Worm (Caenorhabditis elegans): ENCODE measurements around the gene C08B6.8.

The C08B6.8 gene

DNA sequence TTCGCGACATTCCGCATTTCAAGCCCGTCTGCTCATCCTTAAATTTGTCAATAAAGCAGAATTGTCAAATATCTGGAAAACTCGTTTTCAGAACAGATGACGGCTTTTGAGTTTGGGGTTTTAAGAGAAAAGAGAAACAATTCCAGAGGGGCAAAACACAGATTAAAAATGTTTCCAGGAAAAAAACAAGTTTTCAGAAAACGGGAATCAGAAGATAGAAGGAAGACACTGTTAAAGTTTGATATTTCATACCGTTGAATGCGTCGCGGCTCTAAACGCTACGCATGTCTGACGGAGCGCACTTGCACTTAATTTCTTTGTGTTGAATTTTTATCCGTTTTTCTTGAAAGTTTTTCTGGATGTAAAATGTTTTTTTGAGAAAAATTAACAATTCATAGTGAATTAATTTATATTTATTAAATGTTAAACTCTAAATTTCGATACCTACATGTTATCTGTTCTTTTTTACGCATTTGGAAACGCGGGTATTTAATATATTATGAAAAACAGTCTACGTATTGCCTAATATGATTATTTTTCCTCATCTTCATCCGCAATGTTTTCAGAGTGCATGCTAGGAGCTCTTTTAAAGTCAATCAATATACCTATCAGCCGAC is at the start of gene C08B6.8, which contains the start of the genes C08B6.18 and wdr-20:
Gene C08B6.8 (plus strand): TSS at position 567 of the 617 bp plus-strand sequence.
Gene C08B6.18 (minus strand): TSS at position 51 of the 617 bp plus-strand sequence.
Gene wdr-20 (minus strand): TSS at position 82 of the 617 bp plus-strand sequence.
- TF ChIP-seq unc-62 (GFP tag; optimal IDR thresholded peaks at IDR 0.05) = no peak

DNA sequence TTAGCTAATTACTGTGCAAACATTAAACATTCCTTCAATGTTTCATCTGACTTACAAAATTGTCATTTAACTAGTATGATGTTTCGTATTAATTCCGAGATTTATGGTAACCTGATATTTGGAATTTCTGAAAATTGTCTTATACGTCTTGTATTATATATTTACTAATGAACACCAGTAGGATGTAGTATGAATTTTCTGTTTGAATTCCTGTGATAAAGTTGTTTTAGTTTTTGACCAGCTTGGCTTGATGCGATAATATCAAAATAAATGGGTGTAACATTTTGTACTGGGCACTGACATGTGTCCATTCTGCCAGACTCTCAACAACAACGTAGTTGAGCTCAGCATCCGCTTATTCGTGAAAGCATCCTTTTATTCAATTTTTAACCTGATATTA is 49.6 kb upstream of the C08B6.8 start, which contains the start of gene R04B5.6:
Gene R04B5.6 (plus strand): TSS at position 301 of the 400 bp plus-strand sequence.
- TF ChIP-seq unc-62 (GFP tag; optimal IDR thresholded peaks at IDR 0.05) = no peak

DNA sequence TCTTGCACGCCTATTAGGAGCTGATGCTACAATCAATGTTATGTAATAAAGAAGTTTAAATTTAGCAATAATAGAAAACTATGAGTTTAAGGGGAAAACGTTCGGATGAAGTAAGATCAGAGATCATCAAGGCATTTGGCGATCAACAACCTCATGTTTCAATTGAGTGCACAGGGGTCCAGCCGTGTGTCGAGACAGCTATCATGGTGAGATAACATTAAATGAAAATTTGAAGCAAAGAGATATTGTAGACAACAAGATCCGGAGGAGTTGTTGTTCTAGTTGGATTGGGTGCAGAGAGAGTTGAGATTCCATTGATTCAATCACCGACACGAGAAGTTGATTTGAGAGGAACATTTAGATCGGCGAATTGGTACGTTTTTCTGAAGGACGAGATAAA is 48.3 kb upstream of the C08B6.8 start:
- TF ChIP-seq unc-62 (GFP tag; optimal IDR thresholded peaks at IDR 0.05) = no peak

ce11 chrV:10087103-10087502 is 47.3 kb upstream of the C08B6.8 start, which contains the start of gene R04B5.5:
R04B5.5 (plus strand) TSS chrV:10087480.
- TF ChIP-seq unc-62 (GFP tag; optimal IDR thresholded peaks at IDR 0.05) = no peak

- TF ChIP-seq unc-62 (GFP tag; optimal IDR thresholded peaks at IDR 0.05) = no peak
Measured at ce11 chrV:10090461-10090860, 44.0 kb upstream of the C08B6.8 start, which contains the start of gene R04B5.7. R04B5.7 (minus strand) TSS chrV:10090561.

DNA sequence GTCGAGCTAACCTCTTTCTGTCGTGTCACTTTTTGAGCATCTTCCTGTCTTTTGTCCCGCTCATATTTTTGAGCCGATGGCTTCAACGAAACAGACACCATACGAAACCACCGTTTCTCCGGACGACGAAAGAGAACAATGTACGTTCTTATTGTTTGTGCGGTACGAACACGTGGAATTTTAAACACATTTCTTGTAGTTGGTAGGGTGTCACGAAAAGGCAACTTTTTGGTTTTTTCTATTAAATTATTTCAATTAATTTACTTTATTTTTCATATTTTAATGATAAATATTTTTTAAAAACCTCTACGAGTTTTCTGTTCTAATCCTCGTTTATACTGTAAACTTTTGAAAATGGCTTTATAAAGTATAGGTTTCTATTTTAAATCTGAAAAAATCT is 43.3 kb upstream of the C08B6.8 start, which contains the start of gene R04B5.11:
Gene R04B5.11 (minus strand): TSS at position 101 of the 400 bp plus-strand sequence.
- TF ChIP-seq unc-62 (GFP tag; optimal IDR thresholded peaks at IDR 0.05) = no peak

DNA sequence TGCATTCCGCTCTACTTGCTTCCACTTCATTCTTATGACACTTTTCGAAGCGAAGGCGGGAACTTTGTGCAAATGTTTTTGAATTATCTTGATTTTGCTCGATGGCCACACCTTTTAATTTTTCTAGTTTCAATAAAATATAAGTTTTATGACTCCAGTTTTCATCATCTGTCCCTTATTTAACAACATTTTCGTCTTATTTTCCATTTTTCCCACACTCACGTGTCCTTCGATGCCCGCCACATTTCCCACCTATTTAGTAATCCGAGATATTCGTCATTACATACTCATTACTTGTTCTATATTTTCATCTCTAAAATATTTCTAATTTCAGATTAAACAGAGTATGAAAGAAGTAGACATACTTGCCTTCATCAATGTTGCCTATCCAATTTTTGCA is 40.1 kb upstream of the C08B6.8 start, which contains the start of gene srd-49:
Gene srd-49 (plus strand): TSS at position 301 of the 400 bp plus-strand sequence.
- no peak for TF ChIP-seq unc-62 (GFP tag; optimal IDR thresholded peaks at IDR 0.05)

ce11 chrV:10096932-10097331 is 37.5 kb upstream of the C08B6.8 start:
- TF ChIP-seq unc-62 (GFP tag; optimal IDR thresholded peaks at IDR 0.05) = no peak

DNA sequence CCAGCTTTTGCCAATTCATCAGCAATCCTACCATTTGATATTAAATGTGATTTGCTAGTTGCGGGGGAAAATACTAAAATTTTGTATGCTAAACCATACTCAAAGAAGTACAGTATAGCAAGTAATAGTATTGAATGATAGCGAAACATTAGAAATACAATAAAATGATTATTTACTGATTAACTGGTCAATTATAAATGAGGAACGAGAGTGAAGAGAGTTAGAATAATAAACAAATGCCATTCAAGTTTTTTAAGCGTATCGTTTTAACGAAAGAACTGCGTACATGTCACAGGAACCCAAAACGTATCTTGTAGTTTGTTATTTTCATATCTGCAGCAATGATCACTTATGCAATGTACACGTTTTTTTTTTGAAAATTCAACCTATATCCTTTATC is 36.0 kb upstream of the C08B6.8 start, which contains the start of gene ugt-47:
Gene ugt-47 (minus strand): TSS at position 169 of the 400 bp plus-strand sequence.
- TF ChIP-seq unc-62 (GFP tag; optimal IDR thresholded peaks at IDR 0.05) = no peak

- TF ChIP-seq unc-62 (GFP tag; optimal IDR thresholded peaks at IDR 0.05) = no peak
Measured at ce11 chrV:10101916-10102315, 32.5 kb upstream of the C08B6.8 start, which contains the start of gene C08B6.14. C08B6.14 (minus strand) TSS chrV:10102016.

- no peak for TF ChIP-seq unc-62 (GFP tag; optimal IDR thresholded peaks at IDR 0.05)
Measured at ce11 chrV:10103811-10104210, 30.6 kb upstream of the C08B6.8 start.

DNA sequence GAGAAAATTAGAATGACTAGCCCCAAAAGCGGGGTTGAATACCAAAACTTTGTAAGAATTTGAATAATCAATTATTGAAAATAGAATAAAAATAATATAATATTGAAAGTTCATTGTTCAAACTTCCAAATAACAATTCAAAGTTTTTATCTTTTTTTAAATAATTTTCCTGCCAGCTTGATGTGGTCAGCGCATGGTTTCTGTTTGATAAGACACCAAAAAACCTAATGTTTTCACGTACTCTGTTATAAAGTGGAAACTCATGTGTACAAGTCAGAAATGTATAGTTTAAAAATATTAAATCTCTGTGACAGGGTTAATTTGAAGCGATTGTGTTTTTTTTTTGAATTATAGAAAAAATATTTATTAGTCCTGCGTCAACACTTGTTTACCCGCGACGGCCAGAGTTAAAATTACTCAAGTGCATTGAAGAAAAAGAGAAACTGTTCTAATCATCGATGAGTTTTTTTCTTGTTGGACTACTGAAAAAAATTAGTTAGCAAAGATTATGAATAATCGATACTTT is 29.6 kb upstream of the C08B6.8 start, which contains the start of gene ugt-17:
Gene ugt-17 (minus strand): TSS at position 180 of the 526 bp plus-strand sequence.
- TF ChIP-seq unc-62 (GFP tag; optimal IDR thresholded peaks at IDR 0.05) = no peak

DNA sequence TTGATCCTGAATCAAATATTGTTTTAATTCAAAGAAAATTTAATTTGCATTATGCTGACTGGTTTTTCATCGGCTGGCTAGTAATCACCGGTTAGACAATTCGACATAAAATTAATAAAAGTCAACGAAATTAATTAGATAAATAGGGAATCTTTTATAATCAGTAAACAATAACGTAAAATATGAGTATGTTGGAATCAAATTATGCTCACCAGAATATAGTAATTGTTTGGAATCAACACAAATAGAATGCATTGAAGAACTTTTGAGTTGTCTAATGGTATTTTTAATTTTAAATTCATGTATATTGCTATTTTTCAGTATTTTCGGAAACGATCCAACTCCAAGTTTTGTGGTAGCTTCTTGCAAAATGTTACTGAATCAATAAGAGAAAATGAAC is 29.0 kb upstream of the C08B6.8 start, which contains the start of gene C08B6.2:
Gene C08B6.2 (plus strand): TSS at position 301 of the 400 bp plus-strand sequence.
- TF ChIP-seq unc-62 (GFP tag; optimal IDR thresholded peaks at IDR 0.05) = no peak

DNA sequence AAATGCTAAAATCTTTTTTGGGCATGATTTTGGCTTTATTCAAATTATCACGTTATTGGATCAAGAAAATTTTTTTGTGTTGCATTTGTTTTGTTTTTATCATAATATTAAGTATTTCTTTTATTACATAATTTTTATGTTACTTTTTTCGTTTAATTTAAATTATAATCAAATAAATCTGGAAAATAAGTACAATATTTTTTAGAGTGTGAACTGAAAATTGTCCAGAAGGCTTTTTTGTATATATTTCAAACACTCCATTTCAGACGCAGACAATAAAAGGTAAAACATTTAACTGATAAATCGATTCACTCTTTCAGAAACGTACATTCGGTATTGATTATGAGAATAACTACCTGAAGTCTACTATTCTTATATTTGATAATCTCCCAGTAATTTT is 27.1 kb upstream of the C08B6.8 start, which contains the start of gene C08B6.11:
Gene C08B6.11 (plus strand): TSS at position 301 of the 400 bp plus-strand sequence.
- no peak for TF ChIP-seq unc-62 (GFP tag; optimal IDR thresholded peaks at IDR 0.05)

ce11 chrV:10111129-10111528 is 23.3 kb upstream of the C08B6.8 start:
- no peak for TF ChIP-seq unc-62 (GFP tag; optimal IDR thresholded peaks at IDR 0.05)

DNA sequence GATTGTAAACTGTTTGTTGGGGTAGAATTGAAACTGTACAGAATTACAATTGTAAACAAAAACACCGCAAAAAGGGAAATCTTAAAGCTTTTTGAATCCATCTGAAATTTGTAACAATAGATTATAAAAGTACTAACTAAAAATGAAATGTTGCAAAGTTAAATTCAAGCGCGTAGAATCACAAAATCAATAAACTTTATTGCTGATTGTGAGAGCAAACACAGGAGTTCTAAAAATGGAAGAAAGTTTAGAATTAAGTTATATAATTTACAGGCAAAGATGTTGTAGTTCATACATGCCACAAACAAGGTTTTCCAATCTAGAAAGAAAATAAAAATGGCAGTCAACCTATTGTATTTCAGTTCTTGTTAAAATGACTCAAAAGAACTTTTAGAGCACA is 22.3 kb upstream of the C08B6.8 start, which contains the start of gene C08B6.3:
Gene C08B6.3 (minus strand): TSS at position 101 of the 400 bp plus-strand sequence.
- TF ChIP-seq unc-62 (GFP tag; optimal IDR thresholded peaks at IDR 0.05) = no peak

Data from whole organism, dauer.